Fruit fly (Drosophila melanogaster): ENCODE results near the gene CG3106.

CG3106 gene

dm6 chrX:9684158-9684557 lies 21.5 kb upstream of the CG3106 start (continued):
- TF ChIP-seq Side (GFP tag; optimal IDR thresholded peaks at IDR 0.05) (no peak), CG30431 (GFP tag; optimal IDR thresholded peaks at IDR 0.05) (no peak), ato (GFP tag; IDR thresholded peaks at IDR 0.05; ENCODE audit: partially characterized antibody) (peak; percentile 11; the same call in 1 of the 2 replicates), chm (GFP tag; IDR thresholded peaks at IDR 0.05) (0 out of 2 replicates have a peak, but pooled peaks have one; percentile 38), CG1792 (GFP tag; optimal IDR thresholded peaks at IDR 0.05) (no peak), Drgx (GFP tag; IDR thresholded peaks at IDR 0.05) (peak; percentile 77)

dm6 chrX:9674912-9675311 lies 12.2 kb upstream of the CG3106 start:
- TF ChIP-seq D19B (GFP tag; optimal IDR thresholded peaks at IDR 0.05) (no peak), nom (GFP tag; optimal IDR thresholded peaks at IDR 0.05) (peak; percentile 35), sqz (GFP tag; optimal IDR thresholded peaks at IDR 0.05) (peak; percentile 83), YL-1 (GFP tag; optimal IDR thresholded peaks at IDR 0.05) (peak; percentile 11), gfzf (GFP tag; optimal IDR thresholded peaks at IDR 0.05) (peak; percentile 44), CG1647 (GFP tag; optimal IDR thresholded peaks at IDR 0.05) (no peak), CG8478 (optimal IDR thresholded peaks at IDR 0.05) (peak; percentile 25), lbe (GFP tag; optimal IDR thresholded peaks at IDR 0.05) (peak; percentile 4), CG7372 (GFP tag; IDR thresholded peaks at IDR 0.05) (no peak), CG4360 (GFP tag; IDR thresholded peaks at IDR 0.05) (peak; percentile 91), CG32772 (GFP tag; IDR thresholded peaks at IDR 0.05) (peak; percentile 71; the same call in 1 of the 2 replicates), CG10321 (GFP tag; IDR thresholded peaks at IDR 0.05) (peak; percentile 86), cg (GFP tag; optimal IDR thresholded peaks at IDR 0.05) (peak; percentile 85), stwl (tag; optimal IDR thresholded peaks at IDR 0.05) (no peak), Aef1 (GFP tag; IDR thresholded peaks at IDR 0.05) (peak; percentile 52; the same call in 2 of the 3 replicates), sr (GFP tag; IDR thresholded peaks at IDR 0.05) (peak; percentile 40; the same call in 1 of the 3 replicates), kah (GFP tag; optimal IDR thresholded peaks at IDR 0.05) (peak; percentile 11)

DNA sequence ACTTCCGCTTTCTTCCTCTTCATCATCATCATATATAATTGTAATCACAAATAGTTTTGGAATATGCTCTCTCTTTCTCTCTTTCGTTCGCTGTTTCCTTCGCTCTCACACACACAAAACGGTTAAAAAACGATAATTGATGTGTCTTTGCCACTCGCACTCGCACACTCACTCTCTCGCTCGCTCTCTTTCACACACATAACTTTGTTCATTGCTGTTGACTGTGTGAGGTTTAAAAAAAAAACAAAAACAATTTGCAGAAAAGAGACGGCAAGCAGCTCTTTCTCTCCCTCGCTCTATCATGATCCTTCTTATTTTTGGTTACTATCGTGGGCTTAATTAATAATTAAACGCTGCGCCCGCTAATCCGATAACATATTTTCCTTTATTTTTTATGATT lies 3.8 kb upstream of the CG3106 start:
- TF ChIP-seq CG9817 (tag; optimal IDR thresholded peaks at IDR 0.05) = no peak
- TF ChIP-seq CG15269 (tag; optimal IDR thresholded peaks at IDR 0.05) = no peak
- TF ChIP-seq CG7963 (GFP tag; IDR thresholded peaks at IDR 0.05; ENCODE audit: partially characterized antibody) = 0 out of 3 replicates have a peak, but pooled peaks have one; percentile 19
- peak; percentile 10 for TF ChIP-seq Med (GFP tag)
- TF ChIP-seq CG10321 (GFP tag; IDR thresholded peaks at IDR 0.05) = peak; percentile 78
- TF ChIP-seq exex (tag; optimal IDR thresholded peaks at IDR 0.05) = peak; percentile 91
- peak; percentile 25 for TF ChIP-seq Nf-YC (tag; optimal IDR thresholded peaks at IDR 0.05)
- TF ChIP-seq maf-S (GFP tag; optimal IDR thresholded peaks at IDR 0.05) = no peak
- no peak for TF ChIP-seq salm (tag; optimal IDR thresholded peaks at IDR 0.05)
- TF ChIP-seq Hr3 (GFP tag; optimal IDR thresholded peaks at IDR 0.05) = no peak
- TF ChIP-seq CrebB (tag; optimal IDR thresholded peaks at IDR 0.05) = no peak
- TF ChIP-seq CG13624 (GFP tag; optimal IDR thresholded peaks at IDR 0.05) = no peak
- TF ChIP-seq abd-A (tag; optimal IDR thresholded peaks at IDR 0.05) = no peak
- no peak for TF ChIP-seq CG9876 (GFP tag; optimal IDR thresholded peaks at IDR 0.05)
- no peak for TF ChIP-seq CG1603 (tag; optimal IDR thresholded peaks at IDR 0.05)
- no peak for TF ChIP-seq Ets65A (GFP tag)
- TF ChIP-seq CG15073 (GFP tag; optimal IDR thresholded peaks at IDR 0.05) = no peak
- no peak for TF ChIP-seq CG7987 (GFP tag; optimal IDR thresholded peaks at IDR 0.05)
- no peak for TF ChIP-seq cato (GFP tag; optimal IDR thresholded peaks at IDR 0.05; ENCODE audit: borderline replicate concordance)
- TF ChIP-seq sim (GFP tag; IDR thresholded peaks at IDR 0.05) = no peak
- TF ChIP-seq HmgZ (tag; optimal IDR thresholded peaks at IDR 0.05) = no peak
- no peak for TF ChIP-seq emc (GFP tag; optimal IDR thresholded peaks at IDR 0.05)
- TF ChIP-seq CG1832 (GFP tag; optimal IDR thresholded peaks at IDR 0.05) = peak; percentile 64
- no peak for TF ChIP-seq tx (GFP tag; optimal IDR thresholded peaks at IDR 0.05)
- TF ChIP-seq rib (GFP tag; IDR thresholded peaks at IDR 0.05) = no peak
- no peak for TF ChIP-seq her (GFP tag; optimal IDR thresholded peaks at IDR 0.05)
- peak; percentile 49 for TF ChIP-seq cg (GFP tag; optimal IDR thresholded peaks at IDR 0.05)
- TF ChIP-seq oc (tag; optimal IDR thresholded peaks at IDR 0.05) = no peak
- TF ChIP-seq jumu (GFP tag; optimal IDR thresholded peaks at IDR 0.05) = no peak
